Worm (Caenorhabditis elegans) whole organism, L3 larva: ENCODE data around the gene srd-12.
A peak's percentile ranks its signal among the peaks of the same experiment; 100 is the strongest.

Experiments
- ZK546.5 ChIP-seq: sonication (generic microtip); optimal IDR thresholded peaks from 2 replicates; lab custom pipeline; 2017; ENCODE audit warnings: missing biosample characterization, missing genetic modification characterization
- aly-2 ChIP-seq: fragments of 150-350 bp; optimal IDR thresholded peaks from 2 replicates; lab custom pipeline; 2014; ENCODE audit warnings: missing biosample characterization, missing genetic modification characterization
- egl-5 ChIP-seq: fragments of 150-350 bp; optimal IDR thresholded peaks from 2 replicates; lab custom pipeline; 2017; ENCODE audit warnings: missing biosample characterization, missing genetic modification reagents, missing genetic modification characterization, inconsistent platforms
- elt-2 ChIP-seq: sonication (generic microtip); optimal IDR thresholded peaks from 2 replicates; lab custom pipeline; 2016; ENCODE audit warnings: missing genetic modification reagents, mild to moderate bottlenecking, missing genetic modification characterization, missing compliant biosample characterization
- jun-1 ChIP-seq: fragments of 150-350 bp; optimal IDR thresholded peaks from 2 replicates; lab custom pipeline; 2014; ENCODE audit warnings: missing biosample characterization, missing genetic modification reagents, missing genetic modification characterization
- nhr-11 ChIP-seq: fragments of 150-350 bp; optimal IDR thresholded peaks from 2 replicates; lab custom pipeline; 2014; ENCODE audit warnings: missing biosample characterization, missing genetic modification characterization
- pha-4 ChIP-seq: fragments of 150-350 bp; optimal IDR thresholded peaks from 2 replicates; lab custom pipeline; 2014; ENCODE audit warnings: missing biosample characterization, missing genetic modification reagents, missing genetic modification characterization
- pqm-1 ChIP-seq: fragments of 150-350 bp; optimal IDR thresholded peaks from 2 replicates; lab custom pipeline; 2017; ENCODE audit warnings: missing biosample characterization, missing genetic modification characterization, inconsistent platforms

Gene srd-12

ce11 chrIV:5580588-5581308 is 49.3 kb downstream of the srd-12 start:
- TF ChIP-seq ZK546.5 (tag; lab: Kevin White, UChicago) (no peak), egl-5 (peak; percentile 49), jun-1 (peak; percentile 18), elt-2 (tag; lab: Kevin White, UChicago) (peak; percentile 32), pha-4 (tag; lab: Kevin White, UChicago) (peak; percentile 75), pqm-1 (tag; lab: Kevin White, UChicago) (peak; percentile 70), nhr-11 (tag; lab: Kevin White, UChicago) (no peak), aly-2 (tag; lab: Kevin White, UChicago) (no peak)
